Fruit fly (Drosophila melanogaster) whole organism, embryonic: ENCODE measurements around the gene BckdhA.

ENCODE experiments used
- Asciz ChIP-seq: fragments of 200-800 bp; sonication (Bioruptor generic); optimal IDR thresholded peaks from 2 replicates; lab custom pipeline; 2017; ENCODE audit warnings: missing biosample characterization, mild to moderate bottlenecking, missing genetic modification characterization, missing genetic modification reagents
- CG10267 ChIP-seq: fragments of 200-800 bp; sonication (Bioruptor generic); optimal IDR thresholded peaks from 2 replicates; lab custom pipeline; 2018; ENCODE audit warnings: missing biosample characterization, mild to moderate bottlenecking, missing genetic modification characterization, moderate library complexity
- CG10366 ChIP-seq: fragments of 200-800 bp; sonication (Bioruptor generic); IDR thresholded peaks from 2 replicates; pipeline ENCODE4 v1.3.6; 2022; ENCODE audit warnings: missing biosample characterization, missing genetic modification characterization
- CG10462 ChIP-seq: fragments of 200-800 bp; sonication (Bioruptor generic); optimal IDR thresholded peaks from 2 replicates; lab custom pipeline; 2016; ENCODE audit warnings: missing biosample characterization, missing genetic modification characterization
- CG10565 ChIP-seq: fragments of 200-800 bp; sonication (Bioruptor generic); optimal IDR thresholded peaks from 3 replicates; lab custom pipeline; 2016; ENCODE audit warnings: missing biosample characterization, mild to moderate bottlenecking, missing genetic modification characterization
- CG1603 ChIP-seq: fragments of 200-800 bp; sonication (Bioruptor generic); optimal IDR thresholded peaks from 2 replicates; lab custom pipeline; 2019; ENCODE audit warnings: missing biosample characterization, mild to moderate bottlenecking, missing genetic modification characterization, moderate library complexity
- CG16813 ChIP-seq: fragments of 200-800 bp; sonication (Bioruptor generic); IDR thresholded peaks from 3 replicates; pipeline ENCODE4 v1.3.6; 2022; ENCODE audit warnings: missing biosample characterization, missing genetic modification characterization; ENCODE audit not compliant: partially characterized antibody
- CG17912 ChIP-seq: fragments of 200-800 bp; sonication (Bioruptor generic); optimal IDR thresholded peaks from 2 replicates; lab custom pipeline; 2018; ENCODE audit warnings: missing biosample characterization, mild to moderate bottlenecking, missing genetic modification characterization
- CG2678 ChIP-seq: fragments of 200-800 bp; sonication (Bioruptor generic); optimal IDR thresholded peaks from 3 replicates; lab custom pipeline; 2019; ENCODE audit warnings: missing biosample characterization, mild to moderate bottlenecking, missing genetic modification characterization, moderate library complexity
- CG33213 ChIP-seq: fragments of 200-800 bp; sonication (Bioruptor generic); optimal IDR thresholded peaks from 3 replicates; lab custom pipeline; 2016; ENCODE audit warnings: missing biosample characterization, missing genetic modification characterization
- CG33557 ChIP-seq: fragments of 200-800 bp; sonication (Bioruptor generic); optimal IDR thresholded peaks from 2 replicates; lab custom pipeline; 2019; ENCODE audit warnings: missing biosample characterization, mild to moderate bottlenecking, missing genetic modification characterization, moderate library complexity
- CG3407 ChIP-seq: fragments of 200-800 bp; sonication (Bioruptor generic); optimal IDR thresholded peaks from 2 replicates; lab custom pipeline; 2018; ENCODE audit warnings: missing biosample characterization, mild to moderate bottlenecking, missing genetic modification characterization
- CG3995 ChIP-seq: fragments of 200-800 bp; sonication (Bioruptor generic); optimal IDR thresholded peaks from 3 replicates; lab custom pipeline; 2016; ENCODE audit warnings: missing biosample characterization, missing genetic modification characterization
- CG4282 ChIP-seq: fragments of 200-800 bp; sonication (Bioruptor generic); optimal IDR thresholded peaks from 2 replicates; lab custom pipeline; 2016; ENCODE audit warnings: missing biosample characterization, missing genetic modification characterization
- CG4730 ChIP-seq: fragments of 200-800 bp; sonication (Bioruptor generic); IDR thresholded peaks from 2 replicates; pipeline ENCODE4 v1.3.6; 2022; ENCODE audit warnings: missing biosample characterization, missing genetic modification characterization
- CG4820 ChIP-seq: fragments of 200-800 bp; sonication (Bioruptor generic); optimal IDR thresholded peaks from 3 replicates; lab custom pipeline; 2016; ENCODE audit warnings: missing biosample characterization, missing genetic modification characterization
- CG7372 ChIP-seq: fragments of 200-800 bp; sonication (Bioruptor generic); IDR thresholded peaks from 2 replicates; pipeline ENCODE4 v1.3.6; 2022; ENCODE audit warnings: missing biosample characterization, missing genetic modification characterization
- Camta ChIP-seq: fragments of 200-800 bp; sonication (Bioruptor generic); optimal IDR thresholded peaks from 2 replicates; lab custom pipeline; 2016; ENCODE audit warnings: missing biosample characterization, missing genetic modification characterization
- CkIIα-i1 ChIP-seq: fragments of 200-800 bp; sonication (Bioruptor generic); IDR thresholded peaks from 2 replicates; pipeline ENCODE4 v1.3.6; 2022; ENCODE audit warnings: missing biosample characterization, missing genetic modification characterization
- D ChIP-seq, 2 experiments: fragments of 200-800 bp in 1 of 2; fragments of >200 bp in 1 of 2; sonication (Bioruptor generic) in 1 of 2; optimal IDR thresholded peaks; 2 replicates in 1 of 2; 3 replicates in 1 of 2; lab custom pipeline; 2017; ENCODE audit warnings: mild to moderate bottlenecking in 1 of 2, missing biosample characterization in 1 of 2, missing genetic modification characterization in 1 of 2, missing genetic modification reagents in 1 of 2
- E2f1 ChIP-seq: fragments of 200-800 bp; sonication (Bioruptor generic); IDR thresholded peaks from 2 replicates; pipeline ENCODE4 v1.3.6; 2022; ENCODE audit warnings: missing biosample characterization, missing genetic modification characterization
- Ets97D ChIP-seq: fragments of 200-800 bp; sonication (Bioruptor generic); optimal IDR thresholded peaks from 3 replicates; lab custom pipeline; 2016; ENCODE audit warnings: missing biosample characterization, missing genetic modification characterization
- Hand ChIP-seq: fragments of 200-800 bp; sonication (Bioruptor generic); optimal IDR thresholded peaks from 2 replicates; lab custom pipeline; 2017; ENCODE audit warnings: mild to moderate bottlenecking, missing biosample characterization, missing genetic modification reagents, missing genetic modification characterization
- HmgD ChIP-seq: fragments of 200-800 bp; sonication (Bioruptor generic); optimal IDR thresholded peaks from 3 replicates; lab custom pipeline; 2016; ENCODE audit warnings: missing biosample characterization, missing genetic modification characterization
- Lhr ChIP-seq: fragments of 200-800 bp; sonication (Bioruptor generic); optimal IDR thresholded peaks from 3 replicates; lab custom pipeline; 2017; ENCODE audit warnings: mild to moderate bottlenecking, missing biosample characterization, missing genetic modification reagents, missing genetic modification characterization
- Lpt ChIP-seq: fragments of >200 bp; optimal IDR thresholded peaks from 2 replicates; lab custom pipeline; 2018; ENCODE audit warnings: missing biosample characterization, missing genetic modification characterization
- MBD-R2 ChIP-seq: fragments of 200-800 bp; sonication (Bioruptor generic); IDR thresholded peaks from 2 replicates; pipeline ENCODE4 v1.3.6; 2022; ENCODE audit warnings: missing biosample characterization, missing genetic modification characterization
- MTF-1 ChIP-seq: fragments of 200-800 bp; sonication (Bioruptor generic); optimal IDR thresholded peaks from 2 replicates; lab custom pipeline; 2018; ENCODE audit warnings: missing biosample characterization, mild to moderate bottlenecking, missing genetic modification characterization, borderline replicate concordance
- Max ChIP-seq: fragments of 200-800 bp; sonication (Bioruptor generic); optimal IDR thresholded peaks from 2 replicates; lab custom pipeline; 2016; ENCODE audit warnings: missing biosample characterization, mild to moderate bottlenecking, missing genetic modification characterization
- Nf-YC ChIP-seq: fragments of 200-800 bp; optimal IDR thresholded peaks from 3 replicates; lab custom pipeline; 2019; ENCODE audit warnings: missing biosample characterization, mild to moderate bottlenecking, missing genetic modification characterization, moderate library complexity
- PHDP ChIP-seq: fragments of 200-800 bp; sonication (Bioruptor generic); optimal IDR thresholded peaks from 3 replicates; lab custom pipeline; 2018; ENCODE audit warnings: missing biosample characterization, mild to moderate bottlenecking, missing genetic modification characterization, moderate library complexity
- Ptx1 ChIP-seq: fragments of 200-800 bp; sonication (Bioruptor generic); IDR thresholded peaks from 2 replicates; pipeline ENCODE4 v1.3.6; 2022; ENCODE audit warnings: missing biosample characterization, missing genetic modification characterization
- Rx ChIP-seq: fragments of 200-800 bp; sonication (Bioruptor generic); IDR thresholded peaks from 2 replicates; pipeline ENCODE4 v1.3.6; 2022; ENCODE audit warnings: missing biosample characterization, missing genetic modification characterization
- disco-r ChIP-seq: fragments of 200-800 bp; sonication (Bioruptor generic); optimal IDR thresholded peaks from 2 replicates; lab custom pipeline; 2016; ENCODE audit warnings: missing biosample characterization, missing genetic modification characterization
- eve ChIP-seq, 2 experiments: fragments of >200 bp; optimal IDR thresholded peaks; 2 replicates each; lab custom pipeline; 2017; ENCODE audit warnings: missing biosample characterization in 2 of 2, missing genetic modification characterization in 2 of 2
- fd96Cb ChIP-seq: fragments of 200-800 bp; sonication (Bioruptor generic); optimal IDR thresholded peaks from 2 replicates; lab custom pipeline; 2018; ENCODE audit warnings: missing biosample characterization, mild to moderate bottlenecking, missing genetic modification characterization, moderate library complexity
- fu2 ChIP-seq: fragments of 200-800 bp; sonication (Bioruptor generic); optimal IDR thresholded peaks from 2 replicates; lab custom pipeline; 2016; ENCODE audit warnings: missing biosample characterization, missing genetic modification characterization
- gce ChIP-seq: fragments of 200-800 bp; sonication (Bioruptor generic); IDR thresholded peaks from 3 replicates; pipeline ENCODE4 v1.3.6; 2022; ENCODE audit warnings: missing biosample characterization, missing genetic modification characterization
- inv ChIP-seq: fragments of 200-800 bp; sonication (Bioruptor generic); IDR thresholded peaks from 2 replicates; pipeline ENCODE4 v1.3.6; 2022; ENCODE audit warnings: missing biosample characterization, missing genetic modification characterization; ENCODE audit not compliant: partially characterized antibody
- lbe ChIP-seq: fragments of 200-800 bp; sonication (Bioruptor generic); optimal IDR thresholded peaks from 2 replicates; lab custom pipeline; 2016; ENCODE audit warnings: missing biosample characterization, mild to moderate bottlenecking, missing genetic modification characterization
- mld ChIP-seq: fragments of 200-800 bp; sonication (Bioruptor generic); IDR thresholded peaks from 3 replicates; pipeline ENCODE4 v1.3.6; 2022; ENCODE audit warnings: missing biosample characterization, missing genetic modification characterization; ENCODE audit not compliant: partially characterized antibody
- phol ChIP-seq: fragments of 200-800 bp; sonication (Bioruptor generic); optimal IDR thresholded peaks from 3 replicates; lab custom pipeline; 2018; ENCODE audit warnings: missing biosample characterization, mild to moderate bottlenecking, missing genetic modification characterization, moderate library complexity
- ro ChIP-seq: fragments of 200-800 bp; sonication (Bioruptor generic); IDR thresholded peaks from 2 replicates; pipeline ENCODE4 v1.3.6; 2022; ENCODE audit warnings: missing biosample characterization, missing genetic modification characterization
- salm ChIP-seq: fragments of 200-800 bp; sonication (Bioruptor generic); optimal IDR thresholded peaks from 2 replicates; lab custom pipeline; 2018; ENCODE audit warnings: missing biosample characterization, mild to moderate bottlenecking, missing genetic modification characterization
- slp2 ChIP-seq: fragments of 200-800 bp; sonication (Bioruptor generic); optimal IDR thresholded peaks from 2 replicates; lab custom pipeline; 2016; ENCODE audit warnings: missing biosample characterization, missing genetic modification characterization
- ssp ChIP-seq: fragments of 200-800 bp; sonication (Bioruptor generic); IDR thresholded peaks from 2 replicates; pipeline ENCODE4 v1.3.6; 2022; ENCODE audit warnings: missing biosample characterization, missing genetic modification characterization
- tll ChIP-seq, 2 experiments: fragments of 200-800 bp in 1 of 2; fragments of >200 bp in 1 of 2; sonication (Bioruptor generic) in 1 of 2; optimal IDR thresholded peaks; 2 replicates each; lab custom pipeline; 2017 to 2019; ENCODE audit warnings: missing biosample characterization in 2 of 2, missing genetic modification characterization in 2 of 2, mild to moderate bottlenecking in 1 of 2, moderate library complexity in 1 of 2
- vvl ChIP-seq: fragments of 200-800 bp; sonication (Bioruptor generic); IDR thresholded peaks from 2 replicates; pipeline ENCODE4 v1.3.6; 2022; ENCODE audit warnings: missing biosample characterization, missing genetic modification characterization

The BckdhA gene

dm6 chr3R:9573812-9574587 is 18.4 kb downstream of the BckdhA start, which contains the start of gene CG9399 (continued):
- peak; percentile 90 for TF ChIP-seq Camta (GFP tag; lab: Kevin White, UChicago)
- peak; percentile 99 for TF ChIP-seq CG10267
- TF ChIP-seq CG2678 (tag; lab: Kevin White, UChicago) = peak; percentile 96
- peak; percentile 96 for TF ChIP-seq fd96Cb (tag; lab: Kevin White, UChicago)
- TF ChIP-seq ssp = peak; percentile 93
- peak; percentile 97 for TF ChIP-seq CG4730 (GFP tag; lab: Robert Waterston, UW)
- peak; percentile 99 for TF ChIP-seq vvl (GFP tag; lab: Robert Waterston, UW)
- peak; percentile 98 for TF ChIP-seq CG10462 (GFP tag; lab: Kevin White, UChicago)
- TF ChIP-seq MTF-1 (GFP tag; lab: Kevin White, UChicago) = peak; percentile 88
- TF ChIP-seq Max (GFP tag; lab: Kevin White, UChicago) = peak; percentile 97
- TF ChIP-seq CG16813 (GFP tag; lab: Robert Waterston, UW) = peak; percentile 52; the same call in 2 of the 3 replicates
- TF ChIP-seq Ets97D = peak; percentile 94
- TF ChIP-seq CG4282 (GFP tag; lab: Kevin White, UChicago) = peak; percentile 87
- peak; percentile 84 for TF ChIP-seq Nf-YC (tag; lab: Kevin White, UChicago)
- no peak for TF ChIP-seq eve (GFP tag; optimal IDR thresholded peaks at IDR 0.05; lab: Kevin White, UChicago)
- peak; percentile 87 for TF ChIP-seq CG17912 (GFP tag; lab: Kevin White, UChicago)
- TF ChIP-seq CkIIα-i1 (GFP tag; lab: Robert Waterston, UW) = peak; percentile 81; the same call in 1 of the 2 replicates
- TF ChIP-seq Rx (GFP tag; lab: Robert Waterston, UW) = peak; percentile 98
- TF ChIP-seq CG33213 = peak; percentile 90
- peak; percentile 96 for TF ChIP-seq CG4820 (GFP tag; lab: Kevin White, UChicago)
- peak; percentile 30 for TF ChIP-seq HmgD
- peak; percentile 97 for TF ChIP-seq CG3407 (GFP tag; lab: Kevin White, UChicago)
- TF ChIP-seq salm (tag; lab: Kevin White, UChicago) = peak; percentile 94
- TF ChIP-seq CG1603 = peak; percentile 83
- TF ChIP-seq Lpt (GFP tag; lab: Kevin White, UChicago) = no peak
- peak; percentile 96 for TF ChIP-seq Lhr (GFP tag; lab: Kevin White, UChicago)
- TF ChIP-seq CG7372 = peak; percentile 97
- TF ChIP-seq MBD-R2 (GFP tag; lab: Robert Waterston, UW) = peak; percentile 90
- TF ChIP-seq Hand = peak; percentile 76
- TF ChIP-seq slp2 = peak; percentile 90
- peak; percentile 74 for TF ChIP-seq CG3995 (GFP tag; lab: Kevin White, UChicago)
- peak; percentile 97 for TF ChIP-seq phol (tag; lab: Kevin White, UChicago)
- TF ChIP-seq Ptx1 (GFP tag; lab: Robert Waterston, UW) = peak; percentile 99
- TF ChIP-seq lbe (GFP tag; lab: Kevin White, UChicago) = peak; percentile 95
- peak; percentile 99 for TF ChIP-seq CG10366 (GFP tag; lab: Robert Waterston, UW)
- peak; percentile 89 for TF ChIP-seq Asciz
- TF ChIP-seq PHDP (tag; lab: Kevin White, UChicago) = peak; percentile 97
- peak; percentile 97 for TF ChIP-seq E2f1 (GFP tag; lab: Robert Waterston, UW)
- TF ChIP-seq ro (GFP tag; lab: Robert Waterston, UW) = peak; percentile 95
- no peak for TF ChIP-seq D (optimal IDR thresholded peaks at IDR 0.05; lab: Kevin White, UChicago)
- TF ChIP-seq D (GFP tag; optimal IDR thresholded peaks at IDR 0.05; lab: Kevin White, UChicago) = peak; percentile 95
- TF ChIP-seq gce (GFP tag; lab: Robert Waterston, UW) = peak; percentile 97
- peak; percentile 93 for TF ChIP-seq CG33557 (GFP tag; lab: Kevin White, UChicago)
- no peak for TF ChIP-seq mld (GFP tag; lab: Robert Waterston, UW)
- peak; percentile 84 for TF ChIP-seq disco-r (GFP tag; lab: Kevin White, UChicago)
- peak; percentile 92 for TF ChIP-seq fu2 (GFP tag; lab: Kevin White, UChicago)
- peak; percentile 81 for TF ChIP-seq CG10565 (GFP tag; lab: Kevin White, UChicago)
- peak; percentile 20 to 90 for TF ChIP-seq tll (GFP tag; optimal IDR thresholded peaks at IDR 0.05; lab: Kevin White, UChicago)
- peak; percentile 44; the same call in 1 of the 2 replicates for TF ChIP-seq inv (GFP tag; lab: Robert Waterston, UW)
